Fruit fly (Drosophila melanogaster): ENCODE data around the gene Mcad.

Gene Mcad

dm6 chr3L:7743741-7744140 is 24.6 kb downstream of the Mcad start:
- peak; percentile 13 for TF ChIP-seq Vsx2 (GFP tag; optimal IDR thresholded peaks at IDR 0.05; ENCODE audit: partially characterized antibody)
- no peak for TF ChIP-seq CG9705 (GFP tag; optimal IDR thresholded peaks at IDR 0.05)

DNA sequence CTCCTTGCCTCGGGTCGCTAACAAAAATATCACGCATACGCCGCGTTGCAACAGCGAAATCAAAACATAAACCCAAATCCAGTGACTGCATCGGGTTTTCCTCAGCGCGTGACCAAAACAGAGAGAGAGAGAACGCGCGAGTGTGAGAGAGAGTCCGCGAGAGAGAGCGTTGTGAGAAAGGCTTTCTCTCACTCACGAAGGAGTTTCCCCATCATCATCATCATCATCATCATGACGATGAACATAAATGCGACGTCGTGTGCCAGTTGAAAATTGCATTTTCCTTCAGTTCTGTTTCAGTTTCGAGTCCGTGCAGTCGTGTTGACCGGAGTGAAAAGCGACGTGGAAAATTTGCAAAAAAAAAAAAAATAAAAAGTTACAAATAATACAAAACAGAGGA is 27.9 kb downstream of the Mcad start, which contains the start of gene CG13685:
Gene CG13685 (plus strand): TSS at position 301 of the 400 bp plus-strand sequence.
- TF ChIP-seq Hr83 (GFP tag; optimal IDR thresholded peaks at IDR 0.05; ENCODE audit: poor library complexity, severe bottlenecking), result no peak
- no peak for TF ChIP-seq Hnf4 (GFP tag; optimal IDR thresholded peaks at IDR 0.05)
- no peak for TF ChIP-seq Dfd (GFP tag; optimal IDR thresholded peaks at IDR 0.05)
- TF ChIP-seq dmrt93B (GFP tag; optimal IDR thresholded peaks at IDR 0.05), result no peak
- no peak for TF ChIP-seq psq (GFP tag; optimal IDR thresholded peaks at IDR 0.05)
- TF ChIP-seq h (GFP tag; optimal IDR thresholded peaks at IDR 0.05), result no peak
- no peak for TF ChIP-seq Sp1 (GFP tag; optimal IDR thresholded peaks at IDR 0.05)
- no peak for TF ChIP-seq ey (GFP tag; optimal IDR thresholded peaks at IDR 0.05)
- no peak for TF ChIP-seq woc (GFP tag; optimal IDR thresholded peaks at IDR 0.05)
- TF ChIP-seq Mio (GFP tag; optimal IDR thresholded peaks at IDR 0.05), result no peak
- no peak for TF ChIP-seq HLH106 (tag; optimal IDR thresholded peaks at IDR 0.05)
- no peak for TF ChIP-seq lola (GFP tag; optimal IDR thresholded peaks at IDR 0.05)
- TF ChIP-seq usp (GFP tag; optimal IDR thresholded peaks at IDR 0.05), result no peak

DNA sequence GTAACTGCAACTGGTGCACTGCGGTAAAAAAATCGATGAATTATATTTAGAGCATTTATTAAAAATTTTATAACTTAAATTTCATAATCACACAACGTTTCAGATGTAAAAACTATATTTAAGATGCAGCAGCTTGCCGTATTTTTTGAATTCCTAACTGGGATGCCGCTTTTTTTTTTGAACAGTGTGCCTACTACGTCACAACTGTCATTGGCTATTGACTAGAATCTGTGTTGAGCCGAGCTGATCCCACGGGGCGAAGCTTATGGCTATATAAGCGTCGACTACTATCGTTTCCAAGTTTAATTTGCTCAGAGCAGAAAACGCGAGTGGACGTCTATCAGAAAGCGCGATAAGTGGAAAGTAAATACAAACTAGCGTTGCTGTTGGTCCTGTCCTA is 35.0 kb downstream of the Mcad start, which contains the start of gene CG7409:
Gene CG7409 (plus strand): TSS at position 301 of the 400 bp plus-strand sequence.
- no peak for TF ChIP-seq fru (GFP tag; optimal IDR thresholded peaks at IDR 0.05)

dm6 chr3L:7759835-7760780 is 41.0 kb downstream of the Mcad start, which contains the start of gene Hn:
Gene Hn (plus strand): TSS chr3L:7760453.
- TF ChIP-seq Rel (GFP tag; optimal IDR thresholded peaks at IDR 0.05) (no peak), Rel (tag; optimal IDR thresholded peaks at IDR 0.05) (peak; percentile 74), br (GFP tag; optimal IDR thresholded peaks at IDR 0.05) (peak; percentile 47), Hr83 (GFP tag; optimal IDR thresholded peaks at IDR 0.05; ENCODE audit: poor library complexity, severe bottlenecking) (no peak)

- TF ChIP-seq HLH106 (tag; optimal IDR thresholded peaks at IDR 0.05) (no peak), sv (GFP tag; optimal IDR thresholded peaks at IDR 0.05) (no peak), pan (optimal IDR thresholded peaks at IDR 0.05) (no peak), psq (GFP tag; optimal IDR thresholded peaks at IDR 0.05) (no peak), Vsx2 (GFP tag; optimal IDR thresholded peaks at IDR 0.05; ENCODE audit: partially characterized antibody) (no peak), dl (GFP tag; optimal IDR thresholded peaks at IDR 0.05; ENCODE audit: insufficient read depth in 1 of 2, partially characterized antibody in 2 of 2) (no peak), N (GFP tag; optimal IDR thresholded peaks at IDR 0.05) (no peak), foxo (GFP tag; optimal IDR thresholded peaks at IDR 0.05) (no peak), br (GFP tag; optimal IDR thresholded peaks at IDR 0.05) (no peak)
Observed at dm6 chr3L:7768252-7768651, 49.1 kb downstream of the Mcad start, which contains the start of gene CG32371. Gene CG32371 (minus strand): TSS chr3L:7768352.
